Fruit fly (Drosophila melanogaster): ENCODE data around the gene Cp7Fb.
A peak's percentile ranks its signal among the peaks of the same experiment; 100 is the strongest.

Gene Cp7Fb

dm6 chrX:8444883-8445572, 28.6 kb upstream of the Cp7Fb start (continued):
- TF ChIP-seq crp (GFP tag; optimal IDR thresholded peaks at IDR 0.05): no peak
- peak; percentile 34 for TF ChIP-seq ATbp (GFP tag; optimal IDR thresholded peaks at IDR 0.05)
- TF ChIP-seq CG43689 (GFP tag; IDR thresholded peaks at IDR 0.05): no peak
- TF ChIP-seq Atf6 (GFP tag; IDR thresholded peaks at IDR 0.05): 0 out of 2 replicates have a peak, but pooled peaks have one; percentile 13
- no peak for TF ChIP-seq Hr39 (optimal IDR thresholded peaks at IDR 0.05)
- peak; percentile 76 for TF ChIP-seq Med (GFP tag)
- TF ChIP-seq ato (GFP tag; IDR thresholded peaks at IDR 0.05; ENCODE audit: partially characterized antibody): no peak
- no peak for TF ChIP-seq Opbp (GFP tag; IDR thresholded peaks at IDR 0.05; ENCODE audit: partially characterized antibody)
- no peak for TF ChIP-seq bbx (GFP tag; IDR thresholded peaks at IDR 0.05; ENCODE audit: partially characterized antibody)
- TF ChIP-seq pnt (GFP tag; optimal IDR thresholded peaks at IDR 0.05): no peak
- TF ChIP-seq CG16863 (GFP tag; optimal IDR thresholded peaks at IDR 0.05): no peak
- TF ChIP-seq caup (GFP tag; optimal IDR thresholded peaks at IDR 0.05; ENCODE audit: severe bottlenecking): no peak
- TF ChIP-seq D19A (tag; optimal IDR thresholded peaks at IDR 0.05): peak; percentile 77
- no peak for TF ChIP-seq CG12942 (GFP tag; optimal IDR thresholded peaks at IDR 0.05)
- peak in 1 of 2 experiments; percentile 74 for TF ChIP-seq bsh (GFP tag; optimal IDR thresholded peaks at IDR 0.05)
- no peak for TF ChIP-seq fru (optimal IDR thresholded peaks at IDR 0.05)
- TF ChIP-seq Drgx (GFP tag; IDR thresholded peaks at IDR 0.05): no peak
- no peak for TF ChIP-seq gsb (GFP tag; IDR thresholded peaks at IDR 0.05)
- TF ChIP-seq fd3F (GFP tag; optimal IDR thresholded peaks at IDR 0.05): peak; percentile 2
- no peak for TF ChIP-seq crol (GFP tag; IDR thresholded peaks at IDR 0.05)
- peak; percentile 22; the same call in 1 of the 2 replicates for TF ChIP-seq MBD-R2 (GFP tag; IDR thresholded peaks at IDR 0.05)
- TF ChIP-seq CG8478 (optimal IDR thresholded peaks at IDR 0.05): no peak
- TF ChIP-seq amos (GFP tag; IDR thresholded peaks at IDR 0.05; ENCODE audit: partially characterized antibody): no peak
- TF ChIP-seq disco-r (GFP tag; optimal IDR thresholded peaks at IDR 0.05): no peak
- peak; percentile 73 for TF ChIP-seq gcm (GFP tag; optimal IDR thresholded peaks at IDR 0.05)
- no peak for TF ChIP-seq jigr1 (GFP tag; IDR thresholded peaks at IDR 0.05)
- peak; percentile 35 for TF ChIP-seq az2 (GFP tag; optimal IDR thresholded peaks at IDR 0.05)
- peak; percentile 66 for TF ChIP-seq CG7556 (GFP tag; optimal IDR thresholded peaks at IDR 0.05)
- no peak for TF ChIP-seq CG6683 (GFP tag; optimal IDR thresholded peaks at IDR 0.05)
- TF ChIP-seq Hr51 (GFP tag; optimal IDR thresholded peaks at IDR 0.05): peak in 1 of 2 experiments; percentile 75
- no peak for TF ChIP-seq abd-A (tag; optimal IDR thresholded peaks at IDR 0.05)
- no peak for TF ChIP-seq aop (GFP tag; IDR thresholded peaks at IDR 0.05)
- no peak for TF ChIP-seq Nf-YA (GFP tag; IDR thresholded peaks at IDR 0.05)
- peak; percentile 7 for TF ChIP-seq BEAF-32 (GFP tag; optimal IDR thresholded peaks at IDR 0.05)
- TF ChIP-seq shn (GFP tag; optimal IDR thresholded peaks at IDR 0.05): no peak
- TF ChIP-seq Lhr (GFP tag; optimal IDR thresholded peaks at IDR 0.05): no peak
- no peak for TF ChIP-seq CG3995 (GFP tag; optimal IDR thresholded peaks at IDR 0.05)
- no peak for TF ChIP-seq kah (GFP tag; optimal IDR thresholded peaks at IDR 0.05)
- no peak for TF ChIP-seq CG12744 (GFP tag; optimal IDR thresholded peaks at IDR 0.05)
- peak; percentile 23; the same call in 1 of the 2 replicates for TF ChIP-seq sisA (GFP tag; IDR thresholded peaks at IDR 0.05)
- peak; percentile 7 for TF ChIP-seq chn (GFP tag; optimal IDR thresholded peaks at IDR 0.05)
- TF ChIP-seq H15 (GFP tag; IDR thresholded peaks at IDR 0.05): no peak
- no peak for TF ChIP-seq Dad (GFP tag; optimal IDR thresholded peaks at IDR 0.05)
- no peak for TF ChIP-seq ken (GFP tag; IDR thresholded peaks at IDR 0.05)
- no peak for TF ChIP-seq schlank (tag; optimal IDR thresholded peaks at IDR 0.05)
- TF ChIP-seq CG32772 (GFP tag; IDR thresholded peaks at IDR 0.05): peak; percentile 40; the same call in 1 of the 2 replicates
- TF ChIP-seq CG7963 (GFP tag; IDR thresholded peaks at IDR 0.05; ENCODE audit: partially characterized antibody): no peak
- peak; percentile 82 for TF ChIP-seq CG14710 (tag; optimal IDR thresholded peaks at IDR 0.05)
- TF ChIP-seq fd96Cb (tag; optimal IDR thresholded peaks at IDR 0.05): peak; percentile 72
- TF ChIP-seq z (GFP tag; IDR thresholded peaks at IDR 0.05): no peak

All from whole organism, embryonic.